Worm (Caenorhabditis elegans) whole organism, mixed stage, embryonic: ENCODE measurements around the gene clp-2.

Experiments used
- unc-39 ChIP-seq: fragments of 150-350 bp; optimal IDR thresholded peaks from 2 replicates; lab custom pipeline; 2014; ENCODE audit warnings: missing biosample characterization, missing genetic modification characterization
- unc-62 ChIP-seq: fragments of 150-350 bp; optimal IDR thresholded peaks from 2 replicates; lab custom pipeline; 2014; ENCODE audit warnings: missing biosample characterization, missing genetic modification reagents, missing genetic modification characterization

DNA sequence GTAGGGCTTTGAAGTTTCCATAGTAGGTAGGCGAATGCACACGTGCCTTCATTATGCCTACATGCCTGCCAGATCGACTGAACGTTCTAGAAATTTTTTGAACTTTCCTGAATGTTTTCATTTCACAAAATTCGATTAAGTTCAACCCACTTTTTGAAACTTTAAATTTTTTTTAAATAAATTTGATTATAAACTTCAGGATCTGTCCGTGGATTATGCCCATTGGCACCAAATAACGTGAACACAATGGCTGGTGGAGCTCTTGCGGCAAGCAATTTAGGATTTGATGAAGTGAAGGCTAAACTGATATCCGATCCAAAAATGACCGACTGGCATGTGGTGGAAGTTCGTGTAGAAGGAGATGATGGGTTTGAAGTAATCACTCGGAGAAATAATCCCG, 31.6 kb upstream of the clp-2 start, which contains the start of gene F17C8.7:
- TF ChIP-seq unc-39 (tag; lab: Kevin White, UChicago) (no peak), unc-62 (GFP tag; lab: Kevin White, UChicago) (no peak)
